Fruit fly (Drosophila melanogaster) whole organism, embryonic: ENCODE data around the gene feo.

Experiments used
- Ada2b ChIP-seq: fragments of 200-800 bp; sonication (Bioruptor generic); IDR thresholded peaks from 2 replicates; pipeline ENCODE4 v1.3.6; 2022; ENCODE audit warnings: missing biosample characterization, missing genetic modification characterization
- Atf3 ChIP-seq: fragments of 200-800 bp; sonication (Bioruptor generic); optimal IDR thresholded peaks from 3 replicates; lab custom pipeline; 2016; ENCODE audit warnings: missing biosample characterization, missing genetic modification characterization
- B-H2 ChIP-seq: fragments of 200-800 bp; sonication (Bioruptor generic); optimal IDR thresholded peaks from 2 replicates; lab custom pipeline; 2018; ENCODE audit warnings: missing biosample characterization, mild to moderate bottlenecking, missing genetic modification characterization
- Bdp1 ChIP-seq: fragments of 200-800 bp; sonication (Bioruptor generic); optimal IDR thresholded peaks from 3 replicates; lab custom pipeline; 2016; ENCODE audit warnings: missing biosample characterization, missing genetic modification characterization
- CG10267 ChIP-seq: fragments of 200-800 bp; sonication (Bioruptor generic); optimal IDR thresholded peaks from 2 replicates; lab custom pipeline; 2018; ENCODE audit warnings: missing biosample characterization, mild to moderate bottlenecking, missing genetic modification characterization, moderate library complexity
- CG10431 ChIP-seq: fragments of 200-800 bp; sonication (Bioruptor generic); optimal IDR thresholded peaks from 3 replicates; lab custom pipeline; 2018; ENCODE audit warnings: missing biosample characterization, mild to moderate bottlenecking, missing genetic modification characterization
- CG11695 ChIP-seq: fragments of 200-800 bp; sonication (Bioruptor generic); IDR thresholded peaks from 3 replicates; pipeline ENCODE4 v1.3.6; 2022; ENCODE audit warnings: missing biosample characterization, missing genetic modification characterization
- CG12942 ChIP-seq: fragments of 200-800 bp; sonication (Bioruptor generic); optimal IDR thresholded peaks from 3 replicates; lab custom pipeline; 2016; ENCODE audit warnings: missing biosample characterization, missing genetic modification characterization
- CG14860 ChIP-seq: fragments of 200-800 bp; sonication (Bioruptor generic); IDR thresholded peaks from 3 replicates; pipeline ENCODE4 v1.3.6; 2022; ENCODE audit warnings: missing biosample characterization, missing genetic modification characterization; ENCODE audit not compliant: partially characterized antibody
- CG1529 ChIP-seq: fragments of 200-800 bp; sonication (Bioruptor generic); optimal IDR thresholded peaks from 3 replicates; lab custom pipeline; 2018; ENCODE audit warnings: missing biosample characterization, missing genetic modification characterization
- CG17802 ChIP-seq: fragments of 200-800 bp; sonication (Bioruptor generic); optimal IDR thresholded peaks from 2 replicates; lab custom pipeline; 2018; ENCODE audit warnings: missing biosample characterization, mild to moderate bottlenecking, missing genetic modification characterization, moderate library complexity
- CG18011 ChIP-seq: fragments of 200-800 bp; sonication (Bioruptor generic); optimal IDR thresholded peaks from 2 replicates; lab custom pipeline; 2017; ENCODE audit warnings: missing biosample characterization, missing genetic modification characterization, mild to moderate bottlenecking, moderate library complexity, missing genotype
- CG18619 ChIP-seq: fragments of 200-800 bp; sonication (Bioruptor generic); optimal IDR thresholded peaks from 3 replicates; lab custom pipeline; 2017; ENCODE audit warnings: missing biosample characterization, mild to moderate bottlenecking, missing genetic modification characterization
- CG6654 ChIP-seq: fragments of 200-800 bp; sonication (Bioruptor generic); optimal IDR thresholded peaks from 2 replicates; lab custom pipeline; 2017; ENCODE audit warnings: missing biosample characterization, mild to moderate bottlenecking, missing genetic modification characterization
- CG9727 ChIP-seq: fragments of 200-800 bp; sonication (Bioruptor generic); optimal IDR thresholded peaks from 3 replicates; lab custom pipeline; 2017; ENCODE audit warnings: missing biosample characterization, mild to moderate bottlenecking, missing genetic modification characterization
- Camta ChIP-seq: fragments of 200-800 bp; sonication (Bioruptor generic); optimal IDR thresholded peaks from 2 replicates; lab custom pipeline; 2016; ENCODE audit warnings: missing biosample characterization, missing genetic modification characterization
- D ChIP-seq, 2 experiments: fragments of 200-800 bp in 1 of 2; fragments of >200 bp in 1 of 2; sonication (Bioruptor generic) in 1 of 2; optimal IDR thresholded peaks; 2 replicates in 1 of 2; 3 replicates in 1 of 2; lab custom pipeline; 2017; ENCODE audit warnings: mild to moderate bottlenecking in 1 of 2, missing biosample characterization in 1 of 2, missing genetic modification characterization in 1 of 2, missing genetic modification reagents in 1 of 2
- Dll ChIP-seq: fragments of 200-800 bp; sonication (Bioruptor generic); IDR thresholded peaks from 4 replicates; pipeline ENCODE4 v1.3.6; 2022; ENCODE audit warnings: missing biosample characterization, missing genetic modification characterization; ENCODE audit not compliant: partially characterized antibody
- Doc3 ChIP-seq: fragments of 200-800 bp; sonication (Bioruptor generic); IDR thresholded peaks from 3 replicates; pipeline ENCODE4 v1.3.6; 2022; ENCODE audit warnings: missing biosample characterization, missing genetic modification characterization; ENCODE audit not compliant: partially characterized antibody
- Dp ChIP-seq: fragments of 200-800 bp; sonication (Bioruptor generic); optimal IDR thresholded peaks from 2 replicates; lab custom pipeline; 2018; ENCODE audit warnings: missing biosample characterization, mild to moderate bottlenecking, missing genetic modification characterization, moderate library complexity
- ERR ChIP-seq: fragments of 200-800 bp; sonication (Bioruptor generic); optimal IDR thresholded peaks from 2 replicates; lab custom pipeline; 2016; ENCODE audit warnings: missing biosample characterization, missing genetic modification characterization
- H2.0 ChIP-seq: fragments of 200-800 bp; sonication (Bioruptor generic); IDR thresholded peaks from 2 replicates; pipeline ENCODE4 v1.3.6; 2022; ENCODE audit warnings: missing biosample characterization, missing genetic modification characterization
- Hmr ChIP-seq: fragments of 200-800 bp; sonication (Bioruptor generic); optimal IDR thresholded peaks from 3 replicates; lab custom pipeline; 2017; ENCODE audit warnings: mild to moderate bottlenecking, missing biosample characterization, missing genetic modification reagents, missing genetic modification characterization
- Jarid2 ChIP-seq: fragments of 200-800 bp; sonication (Bioruptor generic); optimal IDR thresholded peaks from 3 replicates; lab custom pipeline; 2017; ENCODE audit warnings: mild to moderate bottlenecking, missing biosample characterization, missing genetic modification reagents, missing genetic modification characterization
- NFAT ChIP-seq: fragments of 200-800 bp; sonication (Bioruptor generic); IDR thresholded peaks from 2 replicates; pipeline ENCODE4 v1.3.6; 2022; ENCODE audit warnings: missing biosample characterization, missing genetic modification characterization
- Nf-YA ChIP-seq: fragments of 200-800 bp; sonication (Bioruptor generic); IDR thresholded peaks from 2 replicates; pipeline ENCODE4 v1.3.6; 2022; ENCODE audit warnings: missing biosample characterization, missing genetic modification characterization
- Trl ChIP-seq, 3 experiments: fragments of >200 bp in 2 of 3; fragments of 200-800 bp in 1 of 3; sonication (Bioruptor generic) in 1 of 3; optimal IDR thresholded peaks; 2 replicates in 1 of 3; 3 replicates in 2 of 3; lab custom pipeline; 2016 to 2017; ENCODE audit warnings: missing biosample characterization in 1 of 3, missing genetic modification characterization in 1 of 3
- Usf ChIP-seq: fragments of 200-800 bp; sonication (Bioruptor generic); optimal IDR thresholded peaks from 2 replicates; lab custom pipeline; 2017; ENCODE audit warnings: missing genotype, missing biosample characterization, missing genetic modification characterization
- crp ChIP-seq, 2 experiments: fragments of 200-800 bp; sonication (Bioruptor generic); optimal IDR thresholded peaks; 2 replicates in 1 of 2; 3 replicates in 1 of 2; lab custom pipeline; 2017; ENCODE audit warnings: missing biosample characterization in 2 of 2, missing genetic modification characterization in 2 of 2, mild to moderate bottlenecking in 1 of 2, moderate library complexity in 1 of 2
- dan ChIP-seq: fragments of 200-800 bp; sonication (Bioruptor generic); IDR thresholded peaks from 2 replicates; pipeline ENCODE4 v1.3.6; 2022; ENCODE audit warnings: missing biosample characterization, missing genetic modification characterization
- grau ChIP-seq: fragments of 200-800 bp; optimal IDR thresholded peaks from 3 replicates; lab custom pipeline; 2019; ENCODE audit warnings: missing biosample characterization, mild to moderate bottlenecking, missing genetic modification characterization, moderate library complexity
- grn ChIP-seq: fragments of 200-800 bp; sonication (Bioruptor generic); optimal IDR thresholded peaks from 3 replicates; lab custom pipeline; 2017; ENCODE audit warnings: missing biosample characterization, missing genetic modification characterization
- gsb ChIP-seq: fragments of 200-800 bp; sonication (Bioruptor generic); IDR thresholded peaks from 2 replicates; pipeline ENCODE4 v1.3.6; 2022; ENCODE audit warnings: missing biosample characterization, missing genetic modification characterization
- hkb ChIP-seq, 2 experiments: fragments of 200-800 bp in 1 of 2; fragments of >200 bp in 1 of 2; sonication (Bioruptor generic) in 1 of 2; IDR thresholded peaks in 1 of 2; optimal IDR thresholded peaks in 1 of 2; 2 replicates each; pipeline versions ENCODE4 v1.3.6 to Lab custom; 2017 to 2022; ENCODE audit warnings: missing biosample characterization in 1 of 2, missing genetic modification characterization in 1 of 2
- ken ChIP-seq: fragments of 200-800 bp; sonication (Bioruptor generic); IDR thresholded peaks from 3 replicates; pipeline ENCODE4 v1.3.6; 2022; ENCODE audit warnings: missing biosample characterization, missing genetic modification characterization
- maf-S ChIP-seq: fragments of 200-800 bp; sonication (Bioruptor generic); optimal IDR thresholded peaks from 2 replicates; lab custom pipeline; 2016; ENCODE audit warnings: missing biosample characterization, missing genetic modification characterization
- odd ChIP-seq: fragments of 200-800 bp; sonication (Bioruptor generic); optimal IDR thresholded peaks from 2 replicates; lab custom pipeline; 2017; ENCODE audit warnings: missing biosample characterization, mild to moderate bottlenecking, missing genetic modification characterization
- repo ChIP-seq: fragments of 200-800 bp; sonication (Bioruptor generic); optimal IDR thresholded peaks from 2 replicates; lab custom pipeline; 2016; ENCODE audit warnings: missing biosample characterization, missing genetic modification characterization
- row ChIP-seq: fragments of 200-800 bp; sonication (Bioruptor generic); IDR thresholded peaks from 3 replicates; pipeline ENCODE4 v1.3.6; 2022; ENCODE audit warnings: missing biosample characterization, missing genetic modification characterization
- run ChIP-seq: fragments of 200-800 bp; sonication (Bioruptor generic); optimal IDR thresholded peaks from 3 replicates; lab custom pipeline; 2018; ENCODE audit warnings: missing biosample characterization, mild to moderate bottlenecking, missing genetic modification characterization
- sd ChIP-seq: fragments of 200-800 bp; sonication (Bioruptor generic); optimal IDR thresholded peaks from 3 replicates; lab custom pipeline; 2018; ENCODE audit warnings: missing biosample characterization, mild to moderate bottlenecking, missing genetic modification characterization, moderate library complexity
- unc-4 ChIP-seq: fragments of 200-800 bp; sonication (Bioruptor generic); IDR thresholded peaks from 2 replicates; pipeline ENCODE4 v1.3.6; 2022; ENCODE audit warnings: missing biosample characterization, missing genetic modification characterization; ENCODE audit not compliant: partially characterized antibody
- vfl ChIP-seq: fragments of 200-800 bp; sonication (Bioruptor generic); optimal IDR thresholded peaks from 2 replicates; lab custom pipeline; 2016; ENCODE audit warnings: missing biosample characterization, missing genetic modification characterization
- vnd ChIP-seq: fragments of 200-800 bp; sonication (Bioruptor generic); IDR thresholded peaks from 3 replicates; pipeline ENCODE4 v1.3.6; 2022; ENCODE audit warnings: missing biosample characterization, missing genetic modification characterization; ENCODE audit not compliant: partially characterized antibody
- wek ChIP-seq: fragments of 200-800 bp; sonication (Bioruptor generic); optimal IDR thresholded peaks from 3 replicates; lab custom pipeline; 2018; ENCODE audit warnings: missing biosample characterization, mild to moderate bottlenecking, missing genetic modification characterization, moderate library complexity
- z ChIP-seq: fragments of 200-800 bp; sonication (Bioruptor generic); IDR thresholded peaks from 3 replicates; pipeline ENCODE4 v1.3.6; 2022; ENCODE audit warnings: missing biosample characterization, missing genetic modification characterization
- zfh2 ChIP-seq: fragments of 200-800 bp; sonication (Bioruptor generic); optimal IDR thresholded peaks from 2 replicates; lab custom pipeline; 2016; ENCODE audit warnings: missing biosample characterization, missing genetic modification characterization

The feo gene

dm6 chrX:10822678-10823440 lies 31.8 kb downstream of the feo start (continued):
- TF ChIP-seq CG18011 (GFP tag; lab: Kevin White, UChicago) (no peak), ken (GFP tag; lab: Robert Waterston, UW) (no peak; the same call in 2 of the 3 replicates), Usf (GFP tag; lab: Kevin White, UChicago) (peak; percentile 44), NFAT (GFP tag; lab: Robert Waterston, UW) (no peak), zfh2 (no peak), CG10267 (tag; lab: Kevin White, UChicago) (peak; percentile 84), Jarid2 (GFP tag; lab: Kevin White, UChicago) (peak; percentile 27), grn (GFP tag; lab: Kevin White, UChicago) (no peak), CG14860 (no peak), dan (GFP tag; lab: Robert Waterston, UW) (no peak; the same call in 1 of the 2 replicates), vfl (no peak), Camta (GFP tag; lab: Kevin White, UChicago) (no peak), CG11695 (GFP tag; lab: Robert Waterston, UW) (peak; percentile 53; the same call in 1 of the 3 replicates), ERR (GFP tag; lab: Kevin White, UChicago) (no peak), CG17802 (tag; lab: Kevin White, UChicago) (peak; percentile 34), sd (tag; lab: Kevin White, UChicago) (peak; percentile 18), repo (GFP tag; lab: Kevin White, UChicago) (no peak), Dll (GFP tag; lab: Robert Waterston, UW) (no peak), CG12942 (GFP tag; lab: Kevin White, UChicago) (peak; percentile 30), Hmr (GFP tag; lab: Kevin White, UChicago) (peak; percentile 72), grau (tag; lab: Kevin White, UChicago) (peak; percentile 96), crp (GFP tag; optimal IDR thresholded peaks at IDR 0.05; lab: Kevin White, UChicago) (peak in 1 of 2 experiments; percentile 46), maf-S (no peak), vnd (GFP tag; lab: Robert Waterston, UW) (no peak), CG6654 (GFP tag; lab: Kevin White, UChicago) (peak; percentile 24), Atf3 (GFP tag; lab: Kevin White, UChicago) (peak; percentile 28), wek (GFP tag; lab: Kevin White, UChicago) (peak; percentile 2), z (GFP tag; lab: Robert Waterston, UW) (peak; percentile 72), odd (peak; percentile 47), Nf-YA (peak; percentile 29; the same call in 1 of the 2 replicates), CG10431 (no peak), D (optimal IDR thresholded peaks at IDR 0.05; lab: Kevin White, UChicago) (no peak), D (GFP tag; optimal IDR thresholded peaks at IDR 0.05; lab: Kevin White, UChicago) (peak; percentile 76), row (GFP tag; lab: Robert Waterston, UW) (peak; percentile 76), Dp (GFP tag; lab: Kevin White, UChicago) (no peak), hkb (optimal IDR thresholded peaks at IDR 0.05; lab: Kevin White, UChicago) (no peak), hkb (GFP tag; IDR thresholded peaks at IDR 0.05; lab: Robert Waterston, UW) (peak; percentile 62), gsb (GFP tag; lab: Robert Waterston, UW) (no peak), Bdp1 (GFP tag; lab: Kevin White, UChicago) (peak; percentile 17), CG1529 (GFP tag; lab: Kevin White, UChicago) (peak; percentile 60), Trl (optimal IDR thresholded peaks at IDR 0.05; lab: Kevin White, UChicago) (peak in 1 of 2 experiments; percentile 9), Trl (GFP tag; optimal IDR thresholded peaks at IDR 0.05; lab: Kevin White, UChicago) (no peak), Ada2b (GFP tag; lab: Robert Waterston, UW) (0 out of 2 replicates have a peak, but pooled peaks have one; percentile 37), CG9727 (peak; percentile 90), run (tag; lab: Kevin White, UChicago) (peak; percentile 26), CG18619 (GFP tag; lab: Kevin White, UChicago) (peak; percentile 54), unc-4 (GFP tag; lab: Robert Waterston, UW) (no peak), Doc3 (GFP tag; lab: Robert Waterston, UW) (no peak), H2.0 (GFP tag; lab: Robert Waterston, UW) (peak; percentile 33; the same call in 1 of the 2 replicates), B-H2 (no peak)
